Worm (Caenorhabditis elegans) whole organism, L4 larva: ENCODE measurements around the gene Y57G11C.1130.

Experiments used
- D1046.2 ChIP-seq: fragments of 200-800 bp; sonication (Bioruptor generic); IDR thresholded peaks from 2 replicates; pipeline ENCODE4 v1.3.6; 2022; ENCODE audit warnings: missing genetic modification characterization, missing compliant biosample characterization
- F10B5.3 ChIP-seq: sonication (generic microtip); optimal IDR thresholded peaks from 2 replicates; lab custom pipeline; 2016; ENCODE audit warnings: mild to moderate bottlenecking, missing genetic modification characterization, missing compliant biosample characterization
- F26F4.8 ChIP-seq: fragments of 200-800 bp; sonication (Bioruptor generic); conservative IDR thresholded peaks from 2 replicates; pipeline ENCODE4 v1.3.6; 2022; ENCODE audit warnings: missing genetic modification characterization, missing compliant biosample characterization
- F44E2.7 ChIP-seq: fragments of 200-800 bp; sonication (Bioruptor generic); IDR thresholded peaks from 2 replicates; pipeline ENCODE4 v2.1.2; 2022; ENCODE audit warnings: missing genetic modification characterization, missing compliant biosample characterization
- F49E8.2 ChIP-seq: sonication (generic microtip); optimal IDR thresholded peaks from 2 replicates; lab custom pipeline; 2016; ENCODE audit warnings: missing compliant biosample characterization, mild to moderate bottlenecking, missing genetic modification characterization, borderline replicate concordance
- Y48G9A.11 ChIP-seq: fragments of 200-800 bp; sonication (Bioruptor generic); IDR thresholded peaks from 2 replicates; pipeline ENCODE4 v1.3.6; 2022; ENCODE audit warnings: missing genetic modification reagents, missing genetic modification characterization, missing compliant biosample characterization
- aly-2 ChIP-seq: sonication (generic microtip); optimal IDR thresholded peaks from 2 replicates; lab custom pipeline; 2018; ENCODE audit warnings: missing biosample characterization, missing genetic modification characterization
- arid-1 ChIP-seq: fragments of 200-800 bp; sonication (Bioruptor generic); conservative IDR thresholded peaks from 2 replicates; pipeline ENCODE4 v1.3.6; 2022; ENCODE audit warnings: missing genetic modification reagents, missing genetic modification characterization, missing compliant biosample characterization
- attf-4 ChIP-seq: sonication (generic microtip); optimal IDR thresholded peaks from 3 replicates; lab custom pipeline; 2017; ENCODE audit warnings: missing biosample characterization, missing genetic modification characterization
- ceh-28 ChIP-seq: fragments of 150-350 bp; optimal IDR thresholded peaks from 2 replicates; lab custom pipeline; 2014; ENCODE audit warnings: missing biosample characterization, missing genetic modification reagents, missing genetic modification characterization
- ceh-44 ChIP-seq: fragments of 200-800 bp; sonication (Bioruptor generic); IDR thresholded peaks from 2 replicates; pipeline ENCODE4 v1.3.6; 2022; ENCODE audit warnings: missing genetic modification reagents, missing genetic modification characterization, missing compliant biosample characterization
- ceh-62 ChIP-seq: sonication (generic microtip); optimal IDR thresholded peaks from 2 replicates; lab custom pipeline; 2017; ENCODE audit warnings: missing biosample characterization, missing genetic modification characterization
- ceh-82 ChIP-seq: sonication (generic microtip); optimal IDR thresholded peaks from 2 replicates; lab custom pipeline; 2017; ENCODE audit warnings: missing biosample characterization, missing genetic modification characterization
- daf-12 ChIP-seq: fragments of 150-350 bp; optimal IDR thresholded peaks from 2 replicates; lab custom pipeline; 2014; ENCODE audit warnings: missing biosample characterization, missing genetic modification reagents, missing genetic modification characterization
- daf-16 ChIP-seq, 3 experiments: sonication (generic microtip); optimal IDR thresholded peaks; 2 replicates each; lab custom pipeline; 2016 to 2017; ENCODE audit warnings: missing genetic modification characterization in 3 of 3, missing genetic modification reagents in 3 of 3, mild to moderate bottlenecking in 2 of 3, missing compliant biosample characterization in 2 of 3, missing biosample characterization in 1 of 3, moderate library complexity in 1 of 3
- daf-19 ChIP-seq: fragments of 200-800 bp; sonication (Bioruptor generic); conservative IDR thresholded peaks from 2 replicates; pipeline ENCODE4 v1.3.6; 2022; ENCODE audit warnings: missing genetic modification characterization, missing compliant biosample characterization
- daf-8 ChIP-seq: fragments of 200-800 bp; sonication (Bioruptor generic); IDR thresholded peaks from 2 replicates; pipeline ENCODE4 v1.3.6; 2022; ENCODE audit warnings: missing genetic modification characterization, missing compliant biosample characterization
- dmd-6 ChIP-seq: fragments of 200-800 bp; sonication (Bioruptor generic); IDR thresholded peaks from 2 replicates; pipeline ENCODE4 v1.3.6; 2022; ENCODE audit warnings: missing genetic modification reagents, missing genetic modification characterization, missing compliant biosample characterization
- dmd-9 ChIP-seq: fragments of 200-800 bp; sonication (Bioruptor generic); IDR thresholded peaks from 2 replicates; pipeline ENCODE4 v1.3.6; 2022; ENCODE audit warnings: missing genetic modification reagents, missing genetic modification characterization, missing compliant biosample characterization
- dpl-1 ChIP-seq: fragments of 150-350 bp; optimal IDR thresholded peaks from 2 replicates; lab custom pipeline; 2014; ENCODE audit warnings: missing biosample characterization, missing genetic modification reagents, missing genetic modification characterization
- dve-1 ChIP-seq: sonication (generic microtip); optimal IDR thresholded peaks from 2 replicates; lab custom pipeline; 2017; ENCODE audit warnings: antibody characterized with exemption, mild to moderate bottlenecking, missing genetic modification characterization, missing compliant biosample characterization; ENCODE audit not compliant: insufficient read depth
- egl-27 ChIP-seq: sonication (generic microtip); optimal IDR thresholded peaks from 3 replicates; lab custom pipeline; 2017; ENCODE audit warnings: missing biosample characterization, missing genetic modification reagents, missing genetic modification characterization
- fkh-10 ChIP-seq: fragments of 150-350 bp; optimal IDR thresholded peaks from 2 replicates; lab custom pipeline; 2014; ENCODE audit warnings: missing biosample characterization, missing genetic modification reagents, missing genetic modification characterization
- fos-1 ChIP-seq: fragments of 150-350 bp; optimal IDR thresholded peaks from 2 replicates; lab custom pipeline; 2014; ENCODE audit warnings: missing biosample characterization, missing genetic modification characterization
- hif-1 ChIP-seq, 2 experiments: sonication (generic microtip); optimal IDR thresholded peaks; 2 replicates each; lab custom pipeline; 2016 to 2017; ENCODE audit warnings: missing compliant biosample characterization in 2 of 2, missing genetic modification characterization in 2 of 2, missing genetic modification reagents in 2 of 2, missing genotype in 2 of 2, mild to moderate bottlenecking in 1 of 2
- hlh-11 ChIP-seq: fragments of 200-800 bp; sonication (Bioruptor generic); optimal IDR thresholded peaks from 2 replicates; lab custom pipeline; 2018; ENCODE audit warnings: mild to moderate bottlenecking, missing genetic modification characterization, missing compliant biosample characterization
- hlh-30 ChIP-seq: sonication (generic microtip); optimal IDR thresholded peaks from 2 replicates; lab custom pipeline; 2017; ENCODE audit warnings: antibody characterized with exemption, mild to moderate bottlenecking, missing genetic modification characterization, missing compliant biosample characterization; ENCODE audit not compliant: insufficient read depth
- jun-1 ChIP-seq: fragments of 150-350 bp; optimal IDR thresholded peaks from 2 replicates; lab custom pipeline; 2014; ENCODE audit warnings: missing biosample characterization, missing genetic modification reagents, missing genetic modification characterization
- lin-15B ChIP-seq: fragments of 150-350 bp; sonication (generic microtip); optimal IDR thresholded peaks from 3 replicates; lab custom pipeline; 2014; ENCODE audit warnings: missing biosample characterization, missing genetic modification characterization
- lin-39 ChIP-seq: fragments of 150-350 bp; optimal IDR thresholded peaks from 2 replicates; lab custom pipeline; 2014; ENCODE audit warnings: missing biosample characterization, missing genetic modification reagents, missing genetic modification characterization
- lsy-2 ChIP-seq, 2 experiments: fragments of 150-350 bp in 1 of 2; sonication (generic microtip) in 1 of 2; optimal IDR thresholded peaks; 2 replicates each; lab custom pipeline; 2014 to 2017; ENCODE audit warnings: missing biosample characterization in 2 of 2, missing genetic modification characterization in 2 of 2
- madf-9 ChIP-seq: fragments of 200-800 bp; sonication (Bioruptor generic); conservative IDR thresholded peaks from 2 replicates; pipeline ENCODE4 v1.3.6; 2022; ENCODE audit warnings: missing genetic modification reagents, missing genetic modification characterization, missing compliant biosample characterization
- mdl-1 ChIP-seq, 2 experiments: fragments of 150-350 bp in 1 of 2; sonication (generic microtip) in 1 of 2; optimal IDR thresholded peaks; 2 replicates each; lab custom pipeline; 2014 to 2017; ENCODE audit warnings: missing biosample characterization in 2 of 2, missing genetic modification characterization in 2 of 2
- nhr-102 ChIP-seq: sonication (generic microtip); optimal IDR thresholded peaks from 2 replicates; lab custom pipeline; 2016; ENCODE audit warnings: mild to moderate bottlenecking, missing genetic modification characterization, moderate library complexity, missing compliant biosample characterization
- nhr-111 ChIP-seq: fragments of 200-800 bp; sonication (Bioruptor generic); optimal IDR thresholded peaks from 2 replicates; lab custom pipeline; 2018; ENCODE audit warnings: mild to moderate bottlenecking, missing genetic modification characterization, missing compliant biosample characterization
- nhr-237 ChIP-seq: sonication (generic microtip); optimal IDR thresholded peaks from 2 replicates; lab custom pipeline; 2017; ENCODE audit warnings: missing biosample characterization, missing genetic modification characterization
- nhr-28 ChIP-seq: fragments of 150-350 bp; optimal IDR thresholded peaks from 2 replicates; lab custom pipeline; 2014; ENCODE audit warnings: missing biosample characterization, missing genetic modification characterization
- php-3 ChIP-seq: fragments of 200-800 bp; sonication (Bioruptor generic); IDR thresholded peaks from 2 replicates; pipeline ENCODE4 v1.3.6; 2022; ENCODE audit warnings: missing genetic modification reagents, missing genetic modification characterization, missing compliant biosample characterization
- pqm-1 ChIP-seq: sonication (generic microtip); optimal IDR thresholded peaks from 2 replicates; lab custom pipeline; 2017; ENCODE audit warnings: missing biosample characterization, missing genetic modification characterization
- rbr-2 ChIP-seq: sonication (generic microtip); optimal IDR thresholded peaks from 2 replicates; lab custom pipeline; 2016; ENCODE audit warnings: missing genotype, missing genetic modification characterization, missing compliant biosample characterization
- saeg-2 ChIP-seq: fragments of 200-800 bp; sonication (Bioruptor generic); IDR thresholded peaks from 2 replicates; pipeline ENCODE4 v1.3.6; 2022; ENCODE audit warnings: missing genetic modification reagents, missing genetic modification characterization, missing compliant biosample characterization
- set-16 ChIP-seq: fragments of 200-800 bp; sonication (Bioruptor generic); IDR thresholded peaks from 2 replicates; pipeline ENCODE4 v1.3.6; 2022; ENCODE audit warnings: missing genetic modification reagents, missing genetic modification characterization, missing compliant biosample characterization
- snpc-1.2 ChIP-seq: fragments of 200-800 bp; sonication (Bioruptor generic); IDR thresholded peaks from 2 replicates; pipeline ENCODE4 v1.3.6; 2022; ENCODE audit warnings: missing genetic modification reagents, missing genetic modification characterization, missing compliant biosample characterization
- spr-1 ChIP-seq: sonication (generic microtip); optimal IDR thresholded peaks from 2 replicates; lab custom pipeline; 2016; ENCODE audit warnings: mild to moderate bottlenecking, missing genetic modification characterization, missing compliant biosample characterization
- unc-39 ChIP-seq: sonication (generic microtip); optimal IDR thresholded peaks from 2 replicates; lab custom pipeline; 2017; ENCODE audit warnings: missing biosample characterization, missing genetic modification characterization
- unc-62 ChIP-seq, 3 experiments: fragments of 150-350 bp in 1 of 3; sonication (generic microtip); optimal IDR thresholded peaks in 2 of 3; peaks in 1 of 3; 1 replicate in 1 of 3; 2 replicates in 2 of 3; lab custom pipeline; 2014 to 2017; ENCODE audit warnings: missing biosample characterization in 3 of 3, missing genetic modification characterization in 3 of 3, missing genetic modification reagents in 3 of 3, missing genotype in 1 of 3
- vab-7 ChIP-seq: fragments of 200-800 bp; sonication (Bioruptor generic); IDR thresholded peaks from 2 replicates; pipeline ENCODE4 v1.3.6; 2022; ENCODE audit warnings: missing genetic modification reagents, missing genetic modification characterization, missing compliant biosample characterization
- zip-11 ChIP-seq: fragments of 200-800 bp; sonication (Bioruptor generic); IDR thresholded peaks from 2 replicates; pipeline ENCODE4 v1.3.6; 2022; ENCODE audit warnings: missing genetic modification characterization, missing compliant biosample characterization
- zip-2 ChIP-seq: fragments of 150-350 bp; optimal IDR thresholded peaks from 2 replicates; lab custom pipeline; 2014; ENCODE audit warnings: missing biosample characterization, missing genetic modification characterization
- ztf-11 ChIP-seq: fragments of 150-350 bp; optimal IDR thresholded peaks from 2 replicates; lab custom pipeline; 2014; ENCODE audit warnings: missing biosample characterization, missing genetic modification characterization

The Y57G11C.1130 gene

DNA sequence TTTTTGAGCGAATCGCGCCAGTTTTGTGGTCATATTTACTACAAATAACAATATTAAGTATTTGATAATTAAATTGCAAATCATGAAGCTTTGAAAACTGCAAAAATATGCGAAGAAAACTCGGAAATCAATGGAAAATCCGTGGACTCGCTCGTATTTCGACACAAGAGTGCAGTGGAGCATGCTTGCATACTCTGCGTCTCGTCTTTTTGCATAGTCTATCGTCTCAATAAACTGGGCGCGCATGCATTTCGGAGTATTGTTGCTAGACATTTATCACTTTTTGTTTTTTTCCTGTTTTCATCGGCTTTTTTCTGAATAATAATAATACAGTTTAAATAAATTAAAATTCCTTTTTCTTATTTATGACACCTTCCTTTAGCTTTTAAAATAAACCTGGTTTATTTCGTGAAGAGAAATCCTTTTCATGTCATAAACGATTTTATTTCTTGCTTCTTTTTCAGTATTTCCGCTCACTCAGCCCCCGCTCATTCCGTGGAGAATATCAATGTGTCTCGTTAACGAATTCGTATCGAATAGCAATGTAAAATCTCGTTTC is 14.5 kb upstream of the Y57G11C.1130 start, which contains the start of the genes mrps-7 and Y57G11C.3:
Gene mrps-7 (minus strand): TSS at position 38 of the 559 bp plus-strand sequence.
Gene Y57G11C.3 (plus strand): TSS at position 509 of the 559 bp plus-strand sequence.
- TF ChIP-seq lin-39 (no peak), fkh-10 (GFP tag; lab: Kevin White, UChicago) (peak; percentile 82), attf-4 (tag; lab: Kevin White, UChicago) (no peak), D1046.2 (GFP tag; lab: Robert Waterston, UW) (no peak), ceh-28 (tag; lab: Kevin White, UChicago) (no peak), daf-19 (GFP tag; lab: Robert Waterston, UW) (no peak), rbr-2 (tag; lab: Kevin White, UChicago) (peak; percentile 85), hif-1 (tag; optimal IDR thresholded peaks at IDR 0.05; lab: Kevin White, UChicago) (peak in 1 of 2 experiments; percentile 73), dpl-1 (GFP tag; lab: Kevin White, UChicago) (peak; percentile 82), dmd-6 (GFP tag; lab: Robert Waterston, UW) (peak; percentile 77), unc-62 (GFP tag; optimal IDR thresholded peaks at IDR 0.05 in 1 of 2; lab: Kevin White, UChicago) (peak in 1 of 2 experiments; percentile 87), unc-62 (tag; optimal IDR thresholded peaks at IDR 0.05; lab: Kevin White, UChicago) (no peak), mdl-1 (tag; optimal IDR thresholded peaks at IDR 0.05; lab: Kevin White, UChicago) (peak; percentile 33 to 75), nhr-237 (tag; lab: Kevin White, UChicago) (no peak), F49E8.2 (no peak), fos-1 (tag; lab: Kevin White, UChicago) (no peak), ceh-44 (GFP tag; lab: Robert Waterston, UW) (no peak), set-16 (GFP tag; lab: Robert Waterston, UW) (no peak), jun-1 (peak; percentile 71), nhr-28 (peak; percentile 87), dve-1 (peak; percentile 97), unc-39 (no peak), daf-16 (GFP tag; optimal IDR thresholded peaks at IDR 0.05; lab: Kevin White, UChicago) (peak; percentile 1 to 39), daf-16 (tag; optimal IDR thresholded peaks at IDR 0.05; lab: Kevin White, UChicago) (peak; percentile 49), spr-1 (tag; lab: Kevin White, UChicago) (peak; percentile 67), Y48G9A.11 (GFP tag; lab: Robert Waterston, UW) (peak; percentile 96), lsy-2 (tag; optimal IDR thresholded peaks at IDR 0.05; lab: Kevin White, UChicago) (peak; percentile 67 to 95), arid-1 (peak; percentile 61; the same call in 1 of the 2 replicates), ztf-11 (tag; lab: Kevin White, UChicago) (no peak), nhr-111 (no peak), lin-15B (tag; lab: Kevin White, UChicago) (peak; percentile 77), snpc-1.2 (GFP tag; lab: Robert Waterston, UW) (peak; percentile 87), aly-2 (tag; lab: Kevin White, UChicago) (no peak), zip-2 (tag; lab: Kevin White, UChicago) (no peak), ceh-62 (tag; lab: Kevin White, UChicago) (no peak), madf-9 (GFP tag; lab: Robert Waterston, UW) (no peak; the same call in 1 of the 2 replicates), pqm-1 (tag; lab: Kevin White, UChicago) (peak; percentile 38), php-3 (GFP tag; lab: Robert Waterston, UW) (peak; percentile 58; the same call in 1 of the 2 replicates), F10B5.3 (tag; lab: Kevin White, UChicago) (peak; percentile 26), F44E2.7 (no peak), ceh-82 (tag; lab: Kevin White, UChicago) (no peak), F26F4.8 (GFP tag; lab: Robert Waterston, UW) (no peak), zip-11 (GFP tag; lab: Robert Waterston, UW) (no peak), dmd-9 (GFP tag; lab: Robert Waterston, UW) (no peak), nhr-102 (tag; lab: Kevin White, UChicago) (peak; percentile 75), hlh-11 (tag; lab: Kevin White, UChicago) (peak; percentile 76), vab-7 (GFP tag; lab: Robert Waterston, UW) (no peak), daf-12 (tag; lab: Kevin White, UChicago) (no peak), daf-8 (GFP tag; lab: Robert Waterston, UW) (no peak), saeg-2 (no peak), egl-27 (tag; lab: Kevin White, UChicago) (no peak), hlh-30 (tag; lab: Kevin White, UChicago) (peak; percentile 90)
